Fruit fly (Drosophila melanogaster) whole organism, prepupa: ENCODE results near the gene Art9.

Experiments
- CG10631 ChIP-seq: fragments of 200-800 bp; sonication (Bioruptor generic); optimal IDR thresholded peaks from 2 replicates; lab custom pipeline; 2016; ENCODE audit warnings: missing biosample characterization, missing genetic modification characterization
- CG10669 ChIP-seq: fragments of 200-800 bp; sonication (Bioruptor generic); optimal IDR thresholded peaks from 3 replicates; lab custom pipeline; 2018; ENCODE audit warnings: missing biosample characterization, mild to moderate bottlenecking, missing genetic modification characterization, moderate library complexity
- CG11294 ChIP-seq: fragments of 200-800 bp; sonication (Bioruptor generic); IDR thresholded peaks from 2 replicates; pipeline ENCODE4 v1.3.6; 2022; ENCODE audit warnings: missing biosample characterization, missing genetic modification characterization
- CG11902 ChIP-seq: fragments of 200-800 bp; sonication (Bioruptor generic); optimal IDR thresholded peaks from 3 replicates; lab custom pipeline; 2016; ENCODE audit warnings: missing biosample characterization, missing genetic modification characterization
- CG15336 ChIP-seq: fragments of 200-800 bp; sonication (Bioruptor generic); IDR thresholded peaks from 2 replicates; pipeline ENCODE4 v1.3.6; 2022; ENCODE audit warnings: missing biosample characterization, missing genetic modification characterization
- CG1621 ChIP-seq: fragments of 200-800 bp; sonication (Bioruptor generic); optimal IDR thresholded peaks from 3 replicates; lab custom pipeline; 2018; ENCODE audit warnings: missing biosample characterization, mild to moderate bottlenecking, missing genetic modification characterization
- CG31627 ChIP-seq: fragments of 200-800 bp; sonication (Bioruptor generic); optimal IDR thresholded peaks from 3 replicates; lab custom pipeline; 2016; ENCODE audit warnings: missing biosample characterization, missing genetic modification characterization
- CG34406 ChIP-seq: fragments of 200-800 bp; sonication (Bioruptor generic); optimal IDR thresholded peaks from 3 replicates; lab custom pipeline; 2016; ENCODE audit warnings: missing biosample characterization, missing genetic modification characterization
- CG3919 ChIP-seq: fragments of 200-800 bp; sonication (Bioruptor generic); optimal IDR thresholded peaks from 3 replicates; lab custom pipeline; 2016; ENCODE audit warnings: missing biosample characterization, missing genetic modification characterization
- CG6163 ChIP-seq: fragments of 200-800 bp; sonication (Bioruptor generic); IDR thresholded peaks from 3 replicates; pipeline ENCODE4 v1.3.6; 2022; ENCODE audit warnings: missing biosample characterization, missing genetic modification characterization
- CG6276 ChIP-seq: fragments of 200-800 bp; sonication (Bioruptor generic); optimal IDR thresholded peaks from 2 replicates; lab custom pipeline; 2017; ENCODE audit warnings: missing biosample characterization, mild to moderate bottlenecking, missing genetic modification characterization
- CG6792 ChIP-seq: fragments of 200-800 bp; sonication (Bioruptor generic); optimal IDR thresholded peaks from 3 replicates; lab custom pipeline; 2016; ENCODE audit warnings: missing biosample characterization, missing genetic modification characterization
- CG6808 ChIP-seq: fragments of 200-800 bp; sonication (Bioruptor generic); optimal IDR thresholded peaks from 3 replicates; lab custom pipeline; 2017; ENCODE audit warnings: missing biosample characterization, missing genetic modification characterization, mild to moderate bottlenecking, moderate library complexity, missing genetic modification reagents
- CG7368 ChIP-seq: fragments of 200-800 bp; sonication (Bioruptor generic); optimal IDR thresholded peaks from 3 replicates; lab custom pipeline; 2016; ENCODE audit warnings: missing biosample characterization, missing genetic modification characterization
- CG8319 ChIP-seq: fragments of 200-800 bp; sonication (Bioruptor generic); optimal IDR thresholded peaks from 3 replicates; lab custom pipeline; 2016; ENCODE audit warnings: missing biosample characterization, missing genetic modification characterization
- CG8632 ChIP-seq: fragments of 200-800 bp; sonication (Bioruptor generic); optimal IDR thresholded peaks from 3 replicates; lab custom pipeline; 2016; ENCODE audit warnings: missing biosample characterization, missing genetic modification characterization
- CG9139 ChIP-seq: fragments of 200-800 bp; sonication (Bioruptor generic); optimal IDR thresholded peaks from 3 replicates; lab custom pipeline; 2017; ENCODE audit warnings: missing biosample characterization, mild to moderate bottlenecking, missing genetic modification characterization
- Eip75B ChIP-seq: fragments of 200-800 bp; sonication (Bioruptor generic); optimal IDR thresholded peaks from 3 replicates; lab custom pipeline; 2016; ENCODE audit warnings: missing biosample characterization, missing genetic modification characterization
- Eip78C ChIP-seq: fragments of 200-800 bp; sonication (Bioruptor generic); peaks from one replicate; lab custom pipeline; 2016; ENCODE audit warnings: missing biosample characterization, missing genetic modification characterization
- Ets21C ChIP-seq: fragments of 200-800 bp; sonication (Bioruptor generic); optimal IDR thresholded peaks from 3 replicates; lab custom pipeline; 2016; ENCODE audit warnings: missing biosample characterization, missing genetic modification characterization
- Gug ChIP-seq: fragments of 200-800 bp; sonication (Bioruptor generic); IDR thresholded peaks from 2 replicates; pipeline ENCODE4 v1.3.6; 2022; ENCODE audit warnings: missing biosample characterization, missing genetic modification characterization
- Hr38 ChIP-seq: sonication (Bioruptor generic); optimal IDR thresholded peaks from 2 replicates; lab custom pipeline; 2016; ENCODE audit warnings: missing biosample characterization, missing genetic modification characterization
- Hr39 ChIP-seq: fragments of 200-800 bp; sonication (Bioruptor generic); optimal IDR thresholded peaks from 2 replicates; lab custom pipeline; 2016; ENCODE audit warnings: missing biosample characterization, missing genetic modification characterization
- Hr4 ChIP-seq: fragments of 200-800 bp; sonication (Bioruptor generic); optimal IDR thresholded peaks from 3 replicates; lab custom pipeline; 2016; ENCODE audit warnings: missing biosample characterization, missing genetic modification characterization
- Met ChIP-seq: fragments of 200-800 bp; sonication (Bioruptor generic); optimal IDR thresholded peaks from 3 replicates; lab custom pipeline; 2016; ENCODE audit warnings: missing biosample characterization, missing genetic modification characterization
- OdsH ChIP-seq: fragments of 200-800 bp; sonication (Bioruptor generic); optimal IDR thresholded peaks from 3 replicates; lab custom pipeline; 2016; ENCODE audit warnings: missing biosample characterization, missing genetic modification characterization
- Smox ChIP-seq: fragments of 200-800 bp; sonication (Bioruptor generic); optimal IDR thresholded peaks from 3 replicates; lab custom pipeline; 2016; ENCODE audit warnings: missing biosample characterization, missing genetic modification characterization
- Sox102F ChIP-seq: fragments of 200-800 bp; sonication (Bioruptor generic); optimal IDR thresholded peaks from 2 replicates; lab custom pipeline; 2016; ENCODE audit warnings: missing biosample characterization, mild to moderate bottlenecking, missing genetic modification characterization
- Sox15 ChIP-seq: fragments of 200-800 bp; sonication (Bioruptor generic); optimal IDR thresholded peaks from 3 replicates; lab custom pipeline; 2016; ENCODE audit warnings: missing biosample characterization, missing genetic modification characterization
- achi ChIP-seq: fragments of 200-800 bp; sonication (Bioruptor generic); optimal IDR thresholded peaks from 3 replicates; lab custom pipeline; 2016; ENCODE audit warnings: missing biosample characterization, missing genetic modification characterization
- acj6 ChIP-seq: fragments of 200-800 bp; sonication (Bioruptor generic); optimal IDR thresholded peaks from 3 replicates; lab custom pipeline; 2016; ENCODE audit warnings: missing biosample characterization, missing genetic modification characterization
- cyc ChIP-seq: fragments of 200-800 bp; sonication (Bioruptor generic); optimal IDR thresholded peaks from 3 replicates; lab custom pipeline; 2016; ENCODE audit warnings: missing biosample characterization, missing genetic modification characterization
- dac ChIP-seq: fragments of 200-800 bp; sonication (Bioruptor generic); optimal IDR thresholded peaks from 2 replicates; lab custom pipeline; 2017; ENCODE audit warnings: missing biosample characterization, mild to moderate bottlenecking, missing genetic modification characterization
- esn ChIP-seq: fragments of 200-800 bp; sonication (Bioruptor generic); optimal IDR thresholded peaks from 2 replicates; lab custom pipeline; 2016; ENCODE audit warnings: missing biosample characterization, mild to moderate bottlenecking, missing genetic modification characterization, moderate library complexity
- fd59A ChIP-seq: fragments of 200-800 bp; sonication (Bioruptor generic); optimal IDR thresholded peaks from 2 replicates; lab custom pipeline; 2017; ENCODE audit warnings: missing biosample characterization, mild to moderate bottlenecking, missing genetic modification characterization, missing genetic modification reagents
- fd85E ChIP-seq: fragments of 200-800 bp; sonication (Bioruptor generic); optimal IDR thresholded peaks from 3 replicates; lab custom pipeline; 2016; ENCODE audit warnings: missing biosample characterization, missing genetic modification characterization
- fkh ChIP-seq: fragments of 200-800 bp; sonication (Bioruptor generic); optimal IDR thresholded peaks from 3 replicates; lab custom pipeline; 2017; ENCODE audit warnings: missing biosample characterization, mild to moderate bottlenecking, missing genetic modification characterization, moderate library complexity
- lz ChIP-seq: fragments of 200-800 bp; sonication (Bioruptor generic); optimal IDR thresholded peaks from 3 replicates; lab custom pipeline; 2016; ENCODE audit warnings: missing biosample characterization, missing genetic modification characterization
- net ChIP-seq: fragments of 200-800 bp; sonication (Bioruptor generic); optimal IDR thresholded peaks from 3 replicates; lab custom pipeline; 2016; ENCODE audit warnings: missing biosample characterization, missing genetic modification characterization
- pdm3 ChIP-seq: fragments of 200-800 bp; sonication (Bioruptor generic); optimal IDR thresholded peaks from 3 replicates; lab custom pipeline; 2016; ENCODE audit warnings: missing biosample characterization, missing genetic modification characterization
- salr ChIP-seq, 2 experiments: fragments of 200-800 bp; sonication (Bioruptor generic); optimal IDR thresholded peaks; 3 replicates each; lab custom pipeline; 2016 to 2018; ENCODE audit warnings: missing biosample characterization in 2 of 2, missing genetic modification characterization in 2 of 2, mild to moderate bottlenecking in 1 of 2
- ss ChIP-seq, 2 experiments: fragments of 200-800 bp; sonication (Bioruptor generic); optimal IDR thresholded peaks; 2 replicates in 1 of 2; 3 replicates in 1 of 2; lab custom pipeline; 2017 to 2018; ENCODE audit warnings: mild to moderate bottlenecking in 2 of 2, missing biosample characterization in 2 of 2, missing genetic modification characterization in 2 of 2, moderate library complexity in 1 of 2
- svp ChIP-seq: fragments of 200-800 bp; sonication (Bioruptor generic); peaks from one replicate; lab custom pipeline; 2016; ENCODE audit warnings: missing biosample characterization, missing genetic modification characterization
- topi ChIP-seq: fragments of 200-800 bp; sonication (Bioruptor generic); optimal IDR thresholded peaks from 3 replicates; lab custom pipeline; 2016; ENCODE audit warnings: missing biosample characterization, missing genetic modification characterization
- vri ChIP-seq: fragments of 200-800 bp; sonication (Bioruptor generic); optimal IDR thresholded peaks from 3 replicates; lab custom pipeline; 2016; ENCODE audit warnings: missing biosample characterization, mild to moderate bottlenecking, missing genetic modification characterization

Gene Art9

DNA sequence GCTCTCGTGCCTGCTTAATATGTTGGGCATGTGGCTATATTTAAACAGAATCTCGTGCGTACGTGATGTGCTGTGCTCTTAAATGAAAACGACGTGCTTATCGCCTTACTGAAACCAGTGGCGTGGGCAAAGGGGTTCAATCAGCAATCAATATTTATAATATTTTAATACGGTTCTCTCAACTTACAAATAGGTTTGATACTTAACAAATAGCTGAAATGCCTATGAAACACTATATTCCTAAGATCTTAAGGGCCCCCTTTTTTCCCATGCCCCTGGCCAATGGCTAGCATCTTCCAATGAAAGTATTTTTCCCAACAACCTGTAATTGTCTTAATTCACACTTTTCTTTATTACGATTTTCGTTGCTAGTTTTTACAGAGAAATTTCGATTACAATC, 27.6 kb downstream of the Art9 start (continued):
- TF ChIP-seq CG10669 (GFP tag; lab: Kevin White, UChicago) (peak; percentile 80), net (GFP tag; lab: Kevin White, UChicago) (peak; percentile 18), CG7368 (GFP tag; lab: Kevin White, UChicago) (peak; percentile 48), Hr38 (no peak), CG9139 (peak; percentile 75), esn (GFP tag; lab: Kevin White, UChicago) (peak; percentile 79), svp (GFP tag; lab: Kevin White, UChicago) (peak; percentile 90), Ets21C (GFP tag; lab: Kevin White, UChicago) (peak; percentile 57), CG6276 (GFP tag; lab: Kevin White, UChicago) (no peak), cyc (peak; percentile 65), lz (GFP tag; lab: Kevin White, UChicago) (peak; percentile 75), CG10631 (GFP tag; lab: Kevin White, UChicago) (peak; percentile 73), CG1621 (tag; lab: Kevin White, UChicago) (peak; percentile 79), CG6808 (GFP tag; lab: Kevin White, UChicago) (peak; percentile 86), CG11294 (GFP tag; lab: Robert Waterston, UW) (no peak), Gug (GFP tag; lab: Robert Waterston, UW) (no peak), CG3919 (peak; percentile 75)
- TF ChIP-seq, all 60 proteins: peak for 49

DNA sequence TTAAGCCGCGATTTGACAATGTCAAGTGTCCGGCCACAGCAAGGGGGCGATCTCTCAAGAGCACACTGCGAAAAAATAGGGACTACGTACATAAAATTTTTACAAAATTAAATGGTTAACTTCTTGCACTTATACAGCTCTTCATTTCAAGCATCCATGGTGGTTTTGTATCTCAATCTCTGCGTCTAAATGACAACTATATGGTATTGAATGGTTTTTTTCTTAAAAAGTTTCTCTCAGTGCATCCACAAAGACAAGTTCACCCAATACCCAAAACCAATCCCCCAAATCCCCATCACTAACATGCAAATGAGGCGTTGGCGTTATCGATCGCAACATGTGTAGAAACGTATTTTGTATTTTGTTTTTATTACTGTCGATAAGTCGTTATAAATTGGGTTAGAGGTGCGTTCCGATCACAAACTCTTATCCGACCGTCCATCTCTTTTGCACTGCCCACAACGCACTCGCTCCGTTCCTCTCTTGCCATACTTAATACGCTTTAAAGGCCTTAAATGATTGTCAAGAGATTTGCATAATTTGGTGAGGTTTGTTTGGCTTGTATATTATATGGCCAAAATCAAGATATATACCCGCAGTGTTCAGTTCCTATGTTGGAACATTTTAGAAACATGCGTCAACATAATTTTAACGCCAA, 28.4 kb downstream of the Art9 start:
- TF ChIP-seq ss (GFP tag; optimal IDR thresholded peaks at IDR 0.05; lab: Kevin White, UChicago) (no peak), cyc (peak; percentile 53), vri (GFP tag; lab: Kevin White, UChicago) (peak; percentile 39), CG34406 (GFP tag; lab: Kevin White, UChicago) (peak; percentile 27), Sox15 (GFP tag; lab: Kevin White, UChicago) (no peak), CG11294 (GFP tag; lab: Robert Waterston, UW) (no peak), net (GFP tag; lab: Kevin White, UChicago) (no peak), CG6276 (GFP tag; lab: Kevin White, UChicago) (no peak), Eip75B (GFP tag; lab: Kevin White, UChicago) (no peak), OdsH (peak; percentile 36), fkh (GFP tag; lab: Kevin White, UChicago) (no peak), fd59A (GFP tag; lab: Kevin White, UChicago) (no peak), CG6808 (GFP tag; lab: Kevin White, UChicago) (no peak), salr (GFP tag; optimal IDR thresholded peaks at IDR 0.05; lab: Kevin White, UChicago) (no peak), fd85E (GFP tag; lab: Kevin White, UChicago) (no peak), Met (peak; percentile 70), Hr39 (peak; percentile 69), achi (GFP tag; lab: Kevin White, UChicago) (peak; percentile 16), Smox (GFP tag; lab: Kevin White, UChicago) (peak; percentile 54), topi (peak; percentile 66), Eip78C (peak; percentile 66), CG15336 (GFP tag; lab: Robert Waterston, UW) (0 out of 2 replicates have a peak, but pooled peaks have one; percentile 15), Sox102F (peak; percentile 50), esn (GFP tag; lab: Kevin White, UChicago) (peak; percentile 59), CG31627 (GFP tag; lab: Kevin White, UChicago) (peak; percentile 70), pdm3 (GFP tag; lab: Kevin White, UChicago) (peak; percentile 28), Ets21C (GFP tag; lab: Kevin White, UChicago) (peak; percentile 35), Hr4 (GFP tag; lab: Kevin White, UChicago) (no peak), CG8632 (GFP tag; lab: Kevin White, UChicago) (peak; percentile 26), acj6 (GFP tag; lab: Kevin White, UChicago) (peak; percentile 17), dac (GFP tag; lab: Kevin White, UChicago) (no peak), CG6163 (GFP tag; lab: Robert Waterston, UW) (peak; percentile 16; the same call in 1 of the 3 replicates), CG3919 (peak; percentile 13), lz (GFP tag; lab: Kevin White, UChicago) (peak; percentile 53), CG7368 (GFP tag; lab: Kevin White, UChicago) (no peak), CG6792 (peak; percentile 24), svp (GFP tag; lab: Kevin White, UChicago) (peak; percentile 90), CG8319 (GFP tag; lab: Kevin White, UChicago) (no peak), CG11902 (peak; percentile 6)
